Worm (Caenorhabditis elegans) whole organism, L2 larva: ENCODE data around the gene cmd-1.

ENCODE experiments used
- C34F6.9 ChIP-seq: fragments of 150-350 bp; optimal IDR thresholded peaks from 2 replicates; lab custom pipeline; 2014; ENCODE audit warnings: missing biosample characterization, missing genetic modification characterization
- F13H6.1 ChIP-seq: sonication (generic microtip); optimal IDR thresholded peaks from 2 replicates; lab custom pipeline; 2016; ENCODE audit warnings: missing genetic modification characterization, missing compliant biosample characterization
- Y55F3AM.14 ChIP-seq: fragments of 200-800 bp; sonication (Bioruptor generic); optimal IDR thresholded peaks from 2 replicates; lab custom pipeline; 2018; ENCODE audit warnings: mild to moderate bottlenecking, missing genetic modification characterization, missing compliant biosample characterization
- ZK546.5 ChIP-seq: sonication (generic microtip); optimal IDR thresholded peaks from 2 replicates; lab custom pipeline; 2017; ENCODE audit warnings: missing biosample characterization, missing genetic modification characterization
- alr-1 ChIP-seq: fragments of 150-350 bp; optimal IDR thresholded peaks from 2 replicates; lab custom pipeline; 2014; ENCODE audit warnings: missing biosample characterization, missing genetic modification characterization
- aly-2 ChIP-seq: fragments of 150-350 bp; optimal IDR thresholded peaks from 2 replicates; lab custom pipeline; 2014; ENCODE audit warnings: missing biosample characterization, missing genetic modification characterization
- ama-1 ChIP-seq: fragments of 150-350 bp; optimal IDR thresholded peaks from 2 replicates; lab custom pipeline; 2018; ENCODE audit warnings: inconsistent platforms
- blmp-1 ChIP-seq: sonication (generic microtip); optimal IDR thresholded peaks from 2 replicates; lab custom pipeline; 2017; ENCODE audit warnings: missing genetic modification characterization, mild to moderate bottlenecking, missing compliant biosample characterization, antibody characterized with exemption, moderate library complexity; ENCODE audit not compliant: insufficient read depth
- ceh-16 ChIP-seq: fragments of 150-350 bp; optimal IDR thresholded peaks from 2 replicates; lab custom pipeline; 2014; ENCODE audit warnings: missing biosample characterization, missing genetic modification characterization
- crh-2 ChIP-seq: sonication (generic microtip); optimal IDR thresholded peaks from 2 replicates; lab custom pipeline; 2017; ENCODE audit warnings: missing biosample characterization, missing genetic modification characterization
- dmd-4 ChIP-seq: sonication (generic microtip); optimal IDR thresholded peaks from 2 replicates; lab custom pipeline; 2017; ENCODE audit warnings: missing biosample characterization, missing genetic modification characterization
- elt-1 ChIP-seq: fragments of 150-350 bp; optimal IDR thresholded peaks from 2 replicates; lab custom pipeline; 2014; ENCODE audit warnings: missing biosample characterization, missing genetic modification characterization
- elt-3 ChIP-seq: sonication (generic microtip); optimal IDR thresholded peaks from 2 replicates; lab custom pipeline; 2017; ENCODE audit warnings: missing biosample characterization, missing genetic modification characterization
- fos-1 ChIP-seq: fragments of 150-350 bp; optimal IDR thresholded peaks from 2 replicates; lab custom pipeline; 2014; ENCODE audit warnings: missing biosample characterization, missing genetic modification characterization
- gmeb-1 ChIP-seq: fragments of 150-350 bp; optimal IDR thresholded peaks from 2 replicates; lab custom pipeline; 2014; ENCODE audit warnings: missing biosample characterization, missing genetic modification characterization
- lin-11 ChIP-seq: fragments of 150-350 bp; sonication (generic microtip); optimal IDR thresholded peaks from 2 replicates; lab custom pipeline; 2014; ENCODE audit warnings: missing biosample characterization, missing genetic modification characterization, inconsistent platforms, mixed read lengths
- lin-13 ChIP-seq: fragments of 150-350 bp; optimal IDR thresholded peaks from 2 replicates; lab custom pipeline; 2014; ENCODE audit warnings: missing biosample characterization, missing genetic modification reagents, missing genetic modification characterization
- lin-39 ChIP-seq: fragments of 150-350 bp; optimal IDR thresholded peaks from 2 replicates; lab custom pipeline; 2014; ENCODE audit warnings: missing biosample characterization, missing genetic modification reagents, missing genetic modification characterization
- lsy-2 ChIP-seq, 2 experiments: fragments of 150-350 bp in 1 of 2; sonication (generic microtip) in 1 of 2; optimal IDR thresholded peaks; 2 replicates each; lab custom pipeline; 2014 to 2017; ENCODE audit warnings: missing biosample characterization in 2 of 2, missing genetic modification characterization in 2 of 2
- mab-5 ChIP-seq: fragments of 150-350 bp; optimal IDR thresholded peaks from 2 replicates; lab custom pipeline; 2014; ENCODE audit warnings: missing biosample characterization, missing genetic modification characterization
- mbf-1 ChIP-seq: sonication (generic microtip); optimal IDR thresholded peaks from 2 replicates; lab custom pipeline; 2017; ENCODE audit warnings: missing biosample characterization, missing genetic modification characterization
- mdl-1 ChIP-seq, 2 experiments: fragments of 150-350 bp in 1 of 2; sonication (generic microtip) in 1 of 2; optimal IDR thresholded peaks; 2 replicates each; lab custom pipeline; 2017; ENCODE audit warnings: missing biosample characterization in 2 of 2, missing genetic modification characterization in 2 of 2
- nhr-10 ChIP-seq: sonication (generic microtip); optimal IDR thresholded peaks from 2 replicates; lab custom pipeline; 2017; ENCODE audit warnings: missing biosample characterization, missing genetic modification characterization
- nhr-11 ChIP-seq: fragments of 150-350 bp; optimal IDR thresholded peaks from 2 replicates; lab custom pipeline; 2014; ENCODE audit warnings: missing biosample characterization, missing genetic modification characterization
- nhr-12 ChIP-seq: fragments of 150-350 bp; optimal IDR thresholded peaks from 2 replicates; lab custom pipeline; 2014; ENCODE audit warnings: missing biosample characterization, missing genetic modification characterization
- nhr-21 ChIP-seq: fragments of 150-350 bp; optimal IDR thresholded peaks from 2 replicates; lab custom pipeline; 2014; ENCODE audit warnings: missing biosample characterization, missing genetic modification characterization
- nhr-23 ChIP-seq: fragments of 150-350 bp; optimal IDR thresholded peaks from 2 replicates; lab custom pipeline; 2014; ENCODE audit warnings: missing biosample characterization, missing genetic modification reagents, missing genetic modification characterization
- nhr-237 ChIP-seq: fragments of 150-350 bp; optimal IDR thresholded peaks from 2 replicates; lab custom pipeline; 2014; ENCODE audit warnings: missing biosample characterization, missing genetic modification characterization
- nhr-25 ChIP-seq: fragments of 150-350 bp; sonication (generic microtip); optimal IDR thresholded peaks from 3 replicates; lab custom pipeline; 2014; ENCODE audit warnings: missing biosample characterization, missing genetic modification characterization
- nhr-6 ChIP-seq: fragments of 150-350 bp; optimal IDR thresholded peaks from 2 replicates; lab custom pipeline; 2014; ENCODE audit warnings: missing biosample characterization, missing genetic modification characterization
- nhr-77 ChIP-seq: fragments of 150-350 bp; optimal IDR thresholded peaks from 2 replicates; lab custom pipeline; 2014; ENCODE audit warnings: missing biosample characterization, missing genetic modification characterization
- peb-1 ChIP-seq: fragments of 150-350 bp; optimal IDR thresholded peaks from 2 replicates; lab custom pipeline; 2014; ENCODE audit warnings: missing biosample characterization, missing genetic modification characterization
- sem-4 ChIP-seq: fragments of 150-350 bp; optimal IDR thresholded peaks from 2 replicates; lab custom pipeline; 2014; ENCODE audit warnings: missing biosample characterization, missing genetic modification reagents, missing genetic modification characterization
- skn-1 ChIP-seq: sonication (generic microtip); optimal IDR thresholded peaks from 2 replicates; lab custom pipeline; 2017; ENCODE audit warnings: missing biosample characterization, missing genetic modification characterization
- sma-3 ChIP-seq: sonication (generic microtip); optimal IDR thresholded peaks from 2 replicates; lab custom pipeline; 2016; ENCODE audit warnings: missing genetic modification reagents, missing genetic modification characterization, missing compliant biosample characterization
- sma-9 ChIP-seq, 2 experiments: fragments of 150-350 bp in 1 of 2; sonication (generic microtip) in 1 of 2; optimal IDR thresholded peaks; 2 replicates each; lab custom pipeline; 2014 to 2016; ENCODE audit warnings: missing genetic modification characterization in 2 of 2, mild to moderate bottlenecking in 1 of 2, missing biosample characterization in 1 of 2, missing compliant biosample characterization in 1 of 2, missing genetic modification reagents in 1 of 2, moderate library complexity in 1 of 2
- snpc-4 ChIP-seq: fragments of 150-350 bp; optimal IDR thresholded peaks from 2 replicates; lab custom pipeline; 2014; ENCODE audit warnings: missing biosample characterization, missing genetic modification characterization
- unc-39 ChIP-seq: fragments of 150-350 bp; optimal IDR thresholded peaks from 2 replicates; lab custom pipeline; 2014; ENCODE audit warnings: missing biosample characterization, missing genetic modification characterization
- unc-55 ChIP-seq: fragments of 150-350 bp; sonication (generic microtip); optimal IDR thresholded peaks from 3 replicates; lab custom pipeline; 2014; ENCODE audit warnings: missing biosample characterization, missing genetic modification reagents, missing genetic modification characterization
- zag-1 ChIP-seq: fragments of 150-350 bp; optimal IDR thresholded peaks from 2 replicates; lab custom pipeline; 2014; ENCODE audit warnings: missing biosample characterization, missing genetic modification characterization
- ztf-1 ChIP-seq: fragments of 200-800 bp; sonication (Bioruptor generic); conservative IDR thresholded peaks from 2 replicates; pipeline ENCODE4 v1.3.6; 2022; ENCODE audit warnings: missing genetic modification characterization, missing compliant biosample characterization
- ztf-11 ChIP-seq: sonication (generic microtip); optimal IDR thresholded peaks from 2 replicates; lab custom pipeline; 2017; ENCODE audit warnings: missing biosample characterization, missing genetic modification characterization
- ztf-4 ChIP-seq: fragments of 150-350 bp; optimal IDR thresholded peaks from 2 replicates; lab custom pipeline; 2014; ENCODE audit warnings: missing biosample characterization, missing genetic modification characterization

Gene cmd-1

ce11 chrV:1141433-1141832 is 14.6 kb upstream of the cmd-1 start, which contains the start of gene cutl-22:
Gene cutl-22, plus strand, starts transcription at chrV:1141733.
- TF ChIP-seq skn-1 (no peak), unc-39 (tag; lab: Kevin White, UChicago) (no peak), F13H6.1 (tag; lab: Kevin White, UChicago) (no peak), crh-2 (tag; lab: Kevin White, UChicago) (no peak), gmeb-1 (no peak), Y55F3AM.14 (GFP tag; lab: Kevin White, UChicago) (no peak), nhr-77 (no peak)
- TF ChIP-seq, all 48 proteins: peak for 0

- TF ChIP-seq elt-3 (no peak), unc-39 (tag; lab: Kevin White, UChicago) (no peak)
- TF ChIP-seq, all 48 proteins: peak for 0
These were observed 13.8 kb upstream of the cmd-1 start for ce11 chrV:1142251-1142650.

DNA sequence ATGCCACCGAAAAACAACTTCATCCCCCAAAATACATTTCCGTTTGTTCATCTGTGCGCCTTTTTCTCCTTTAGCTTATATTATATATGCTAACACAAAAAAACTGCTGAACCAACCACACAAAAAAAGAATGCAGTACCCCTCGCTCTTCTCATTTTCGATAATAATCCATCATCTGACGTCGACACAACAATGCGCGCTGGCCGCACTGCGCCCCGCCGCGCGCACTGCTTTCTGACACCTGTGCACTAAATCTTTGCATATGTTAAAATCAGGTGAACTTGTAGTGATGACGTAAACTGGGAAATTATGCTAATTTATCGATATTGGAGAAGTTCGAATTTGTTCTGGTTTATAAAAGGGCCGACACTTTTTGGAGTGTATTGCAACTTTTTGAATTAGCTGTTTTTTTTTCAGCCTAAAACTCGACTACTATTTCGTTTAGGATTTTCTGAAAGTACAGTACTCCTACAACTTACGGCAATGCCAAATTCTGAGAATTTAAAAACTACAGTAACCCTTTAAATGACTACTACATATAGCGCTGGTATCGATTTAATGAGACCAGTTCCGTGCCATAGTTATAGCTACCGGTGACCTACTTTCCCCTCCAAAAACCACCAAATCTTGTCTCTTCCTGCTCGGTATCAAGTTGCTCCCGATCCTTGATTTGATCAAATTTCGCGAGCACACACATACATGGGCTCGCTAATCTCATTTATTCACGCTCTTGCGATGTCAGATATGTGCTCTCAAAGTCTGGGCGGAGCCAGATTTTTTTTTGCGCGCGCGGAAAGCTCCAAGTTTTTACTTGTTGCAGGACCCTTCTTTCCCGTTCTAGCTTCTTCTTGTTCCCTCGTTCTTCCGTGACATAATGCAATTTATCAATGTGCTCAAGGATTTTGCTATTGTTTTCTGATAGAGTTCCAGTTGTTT is 6.1 kb upstream of the cmd-1 start:
- TF ChIP-seq sma-3 (GFP tag; lab: Kevin White, UChicago) (no peak), alr-1 (no peak), sma-9 (GFP tag; optimal IDR thresholded peaks at IDR 0.05; lab: Kevin White, UChicago) (peak; percentile 34), sma-9 (tag; optimal IDR thresholded peaks at IDR 0.05; lab: Kevin White, UChicago) (no peak), lin-11 (tag; lab: Kevin White, UChicago) (peak; percentile 39), unc-55 (GFP tag; lab: Kevin White, UChicago) (peak; percentile 2), elt-3 (no peak), nhr-23 (no peak), Y55F3AM.14 (GFP tag; lab: Kevin White, UChicago) (no peak), nhr-25 (tag; lab: Kevin White, UChicago) (no peak), lsy-2 (tag; optimal IDR thresholded peaks at IDR 0.05; lab: Kevin White, UChicago) (peak in 1 of 2 experiments; percentile 22)

DNA sequence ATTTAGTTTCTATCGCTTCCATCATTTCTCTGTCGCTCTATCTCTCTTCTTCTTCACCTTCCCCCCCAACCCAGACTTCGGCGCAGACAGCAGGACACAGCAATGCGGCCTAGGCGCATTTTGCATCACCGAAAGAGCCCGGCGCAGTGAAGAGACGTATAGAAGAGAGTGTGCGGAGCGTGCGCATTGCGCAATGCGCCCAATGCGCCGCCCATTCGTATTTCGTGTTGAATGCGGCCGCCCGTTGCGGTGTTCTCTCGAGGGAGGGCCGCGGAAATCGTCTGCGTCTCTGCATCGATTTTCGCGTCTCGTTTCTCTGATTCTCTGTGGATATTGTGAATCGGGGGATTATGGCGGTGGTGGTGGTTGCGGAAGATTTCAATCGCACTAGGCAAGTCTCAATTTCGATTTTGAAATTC is 4.7 kb upstream of the cmd-1 start:
- TF ChIP-seq skn-1 (peak; percentile 26), zag-1 (tag; lab: Kevin White, UChicago) (peak; percentile 99), nhr-12 (tag; lab: Kevin White, UChicago) (peak; percentile 39), lin-13 (GFP tag; lab: Kevin White, UChicago) (peak; percentile 97), alr-1 (no peak), ama-1 (lab: Kevin White, UChicago) (no peak), nhr-23 (no peak), nhr-10 (peak; percentile 93), ztf-4 (tag; lab: Kevin White, UChicago) (peak; percentile 98), unc-55 (GFP tag; lab: Kevin White, UChicago) (peak; percentile 98), lsy-2 (tag; optimal IDR thresholded peaks at IDR 0.05; lab: Kevin White, UChicago) (peak; percentile 93 to 95), ceh-16 (peak; percentile 87), mbf-1 (tag; lab: Kevin White, UChicago) (no peak), blmp-1 (tag; lab: Kevin White, UChicago) (peak; percentile 45), nhr-6 (tag; lab: Kevin White, UChicago) (peak; percentile 94), mdl-1 (tag; optimal IDR thresholded peaks at IDR 0.05; lab: Kevin White, UChicago) (peak; percentile 90 to 97), elt-1 (no peak), nhr-25 (tag; lab: Kevin White, UChicago) (peak; percentile 92), snpc-4 (peak; percentile 79), mab-5 (tag; lab: Kevin White, UChicago) (peak; percentile 95), ZK546.5 (peak; percentile 66), Y55F3AM.14 (GFP tag; lab: Kevin White, UChicago) (peak; percentile 100), elt-3 (no peak), sma-3 (GFP tag; lab: Kevin White, UChicago) (peak; percentile 98), ztf-11 (peak; percentile 77), sem-4 (tag; lab: Kevin White, UChicago) (peak; percentile 96), ztf-1 (peak; percentile 92; the same call in 1 of the 2 replicates), lin-39 (no peak), nhr-11 (tag; lab: Kevin White, UChicago) (peak; percentile 87), nhr-21 (tag; lab: Kevin White, UChicago) (peak; percentile 99), unc-39 (tag; lab: Kevin White, UChicago) (peak; percentile 84), nhr-237 (tag; lab: Kevin White, UChicago) (peak; percentile 92), C34F6.9 (tag; lab: Kevin White, UChicago) (peak; percentile 98), F13H6.1 (tag; lab: Kevin White, UChicago) (peak; percentile 99), peb-1 (tag; lab: Kevin White, UChicago) (no peak), fos-1 (peak; percentile 96), dmd-4 (peak; percentile 55), nhr-77 (peak; percentile 74), gmeb-1 (peak; percentile 86), aly-2 (tag; lab: Kevin White, UChicago) (no peak)
